Fruit fly (Drosophila melanogaster): ENCODE data around the gene RpL34b.

Gene RpL34b

DNA sequence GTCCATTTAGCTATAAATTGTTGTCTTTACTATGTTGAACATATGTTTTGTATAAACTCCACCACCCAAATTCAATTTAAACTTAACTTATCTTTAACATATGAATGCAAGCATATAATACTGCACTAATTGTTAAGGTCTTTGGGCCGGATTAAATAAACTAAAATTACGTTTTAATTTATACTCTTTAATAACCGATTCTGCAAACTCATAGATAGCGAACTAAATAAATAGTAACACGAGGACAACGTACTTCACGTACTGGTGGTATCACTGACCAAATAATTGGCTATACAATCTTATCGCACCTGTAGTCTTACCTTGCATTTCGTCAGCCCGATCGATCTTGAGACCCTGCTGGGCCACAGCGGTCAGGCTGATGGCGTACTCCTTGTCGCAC, 8.6 kb downstream of the RpL34b start:
- TF ChIP-seq Dll (optimal IDR thresholded peaks at IDR 0.05) (no peak), EcR (GFP tag; optimal IDR thresholded peaks at IDR 0.05) (no peak), pan (optimal IDR thresholded peaks at IDR 0.05) (no peak), usp (GFP tag; optimal IDR thresholded peaks at IDR 0.05) (no peak), CG8478 (optimal IDR thresholded peaks at IDR 0.05) (no peak)

DNA sequence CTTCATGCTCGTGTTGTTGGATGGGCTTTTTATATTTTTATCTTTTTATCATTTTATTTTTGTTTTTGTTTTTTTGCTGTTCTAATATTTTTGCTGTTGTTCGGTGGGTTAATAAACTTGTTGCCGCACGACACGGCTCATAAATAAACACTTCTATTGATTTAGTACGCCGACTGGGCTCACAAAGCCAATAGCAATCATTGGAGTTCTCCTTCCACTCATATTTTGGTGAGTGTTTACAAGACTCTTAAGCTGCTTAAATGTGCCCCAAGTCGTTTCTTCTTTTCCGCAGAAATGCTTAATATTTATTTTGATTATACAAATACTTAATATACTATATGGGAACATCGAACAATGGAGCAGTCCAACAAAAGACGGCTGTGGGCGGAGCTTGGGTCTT, 10.8 kb downstream of the RpL34b start:
- TF ChIP-seq Dll (optimal IDR thresholded peaks at IDR 0.05), result no peak
- TF ChIP-seq CG8478 (optimal IDR thresholded peaks at IDR 0.05), result no peak
- no peak for TF ChIP-seq usp (GFP tag; optimal IDR thresholded peaks at IDR 0.05)
- TF ChIP-seq pan (optimal IDR thresholded peaks at IDR 0.05), result no peak
- no peak for TF ChIP-seq psq (optimal IDR thresholded peaks at IDR 0.05)
- TF ChIP-seq EcR (GFP tag; optimal IDR thresholded peaks at IDR 0.05), result no peak

DNA sequence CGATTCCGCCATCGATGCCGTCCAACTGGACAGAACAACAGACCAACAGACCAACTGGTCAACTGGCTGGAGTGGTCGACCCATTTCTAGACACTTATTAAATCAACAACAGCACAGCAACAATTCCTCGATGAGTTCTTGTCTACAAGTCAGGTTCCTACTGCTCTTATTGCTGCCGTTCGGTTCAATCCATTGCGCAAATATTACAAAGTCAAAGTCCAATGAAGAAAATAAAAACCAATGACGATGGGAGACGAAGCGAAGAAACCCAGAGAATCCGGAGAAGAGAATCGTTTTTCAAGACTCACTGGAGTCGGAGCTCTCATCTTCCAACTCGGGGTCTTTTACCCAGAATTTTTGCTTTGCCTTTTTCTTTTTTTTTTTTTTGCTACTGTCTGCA, 12.1 kb downstream of the RpL34b start:
- TF ChIP-seq CG8478 (optimal IDR thresholded peaks at IDR 0.05), result no peak
- no peak for TF ChIP-seq pan (optimal IDR thresholded peaks at IDR 0.05)
- TF ChIP-seq psq (optimal IDR thresholded peaks at IDR 0.05), result no peak
- no peak for TF ChIP-seq Dll (optimal IDR thresholded peaks at IDR 0.05)
- no peak for TF ChIP-seq EcR (GFP tag; optimal IDR thresholded peaks at IDR 0.05)
- no peak for TF ChIP-seq usp (GFP tag; optimal IDR thresholded peaks at IDR 0.05)

DNA sequence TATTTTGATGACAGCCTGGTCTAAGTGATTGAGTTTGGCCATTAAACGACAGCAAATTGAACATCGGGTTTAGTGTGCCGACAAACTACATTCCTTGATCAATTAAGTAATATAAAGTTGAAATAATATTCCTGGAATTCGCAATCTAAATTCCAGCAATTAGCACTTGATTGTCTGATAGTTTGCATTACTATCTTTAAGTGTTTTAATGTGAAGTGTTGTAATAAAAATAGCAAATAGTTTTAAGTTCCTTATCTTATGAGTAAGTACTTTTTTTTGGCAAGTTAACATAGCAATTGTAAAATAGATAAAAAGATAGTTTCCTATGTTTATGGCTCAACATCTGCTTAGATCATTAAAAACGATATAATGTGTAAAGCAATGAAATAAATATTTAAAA, 12.7 kb downstream of the RpL34b start:
- TF ChIP-seq EcR (GFP tag; optimal IDR thresholded peaks at IDR 0.05), result no peak
- TF ChIP-seq usp (GFP tag; optimal IDR thresholded peaks at IDR 0.05), result no peak
- no peak for TF ChIP-seq CG8478 (optimal IDR thresholded peaks at IDR 0.05)

DNA sequence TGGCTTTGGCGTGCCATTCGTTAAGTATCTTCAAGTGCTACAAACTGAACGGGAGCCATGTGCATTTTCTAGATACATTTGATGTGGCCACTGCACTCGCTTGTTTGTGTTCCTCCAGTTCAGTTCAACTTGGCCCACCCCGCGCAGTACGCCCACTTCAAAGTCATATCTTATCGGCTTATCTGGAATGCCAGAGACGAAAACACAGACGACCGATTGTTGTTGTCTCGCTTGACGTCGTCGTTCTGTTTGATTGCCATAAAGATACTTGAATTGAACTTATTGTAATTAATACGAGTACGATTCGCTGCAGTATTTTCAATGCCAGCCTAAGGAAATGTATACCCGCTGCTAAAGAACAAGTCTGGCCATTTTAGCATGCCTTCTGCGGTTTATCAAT, 13.4 kb downstream of the RpL34b start:
- TF ChIP-seq usp (GFP tag; optimal IDR thresholded peaks at IDR 0.05) (no peak), pan (optimal IDR thresholded peaks at IDR 0.05) (no peak), CG8478 (optimal IDR thresholded peaks at IDR 0.05) (no peak), Dll (optimal IDR thresholded peaks at IDR 0.05) (no peak), psq (optimal IDR thresholded peaks at IDR 0.05) (no peak), EcR (GFP tag; optimal IDR thresholded peaks at IDR 0.05) (no peak)

DNA sequence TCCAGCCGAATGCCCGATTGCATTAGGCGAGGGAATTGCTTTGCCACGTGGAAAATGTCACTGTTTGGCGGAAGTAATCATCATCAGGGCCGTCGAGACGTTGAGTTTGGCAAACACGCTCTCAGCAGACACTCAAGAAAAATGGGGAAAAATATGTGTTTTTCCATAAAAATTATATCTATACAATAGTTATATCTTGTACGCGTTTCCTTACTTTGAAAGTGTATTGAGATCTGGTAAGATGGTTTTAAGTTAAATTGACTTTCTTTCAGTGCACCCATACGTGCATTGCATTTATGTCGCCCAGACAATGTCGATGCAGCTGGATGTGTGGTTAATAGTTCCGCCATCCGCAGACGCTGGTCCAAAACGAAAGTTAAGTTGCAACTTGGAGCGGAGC, 15.0 kb downstream of the RpL34b start:
- TF ChIP-seq EcR (GFP tag; optimal IDR thresholded peaks at IDR 0.05) (no peak), psq (optimal IDR thresholded peaks at IDR 0.05) (no peak), Dll (optimal IDR thresholded peaks at IDR 0.05) (no peak), CG8478 (optimal IDR thresholded peaks at IDR 0.05) (no peak), usp (GFP tag; optimal IDR thresholded peaks at IDR 0.05) (no peak), pan (optimal IDR thresholded peaks at IDR 0.05) (no peak)

DNA sequence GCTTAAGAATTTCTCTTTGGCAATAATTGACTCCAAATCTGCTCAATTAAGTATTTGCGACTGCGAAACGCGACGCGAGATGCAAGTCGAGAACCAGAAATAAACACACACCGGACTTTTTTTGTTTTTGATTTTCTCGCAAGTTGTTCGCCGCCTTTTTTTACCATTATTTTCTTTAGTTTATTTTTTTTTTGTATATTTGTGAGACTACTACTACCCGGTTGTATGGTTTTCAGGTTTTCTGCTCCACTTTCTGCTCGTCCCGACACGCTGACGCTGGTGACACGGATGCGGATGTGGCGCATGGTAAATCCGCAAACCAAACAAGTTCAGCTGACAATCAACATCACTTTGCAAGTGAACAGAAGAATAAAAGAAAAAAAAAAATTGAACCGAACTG, 20.1 kb downstream of the RpL34b start:
- TF ChIP-seq pan (optimal IDR thresholded peaks at IDR 0.05) (no peak), EcR (GFP tag; optimal IDR thresholded peaks at IDR 0.05) (no peak), CG8478 (optimal IDR thresholded peaks at IDR 0.05) (no peak), psq (optimal IDR thresholded peaks at IDR 0.05) (no peak), usp (GFP tag; optimal IDR thresholded peaks at IDR 0.05) (no peak), Dll (optimal IDR thresholded peaks at IDR 0.05) (no peak)

DNA sequence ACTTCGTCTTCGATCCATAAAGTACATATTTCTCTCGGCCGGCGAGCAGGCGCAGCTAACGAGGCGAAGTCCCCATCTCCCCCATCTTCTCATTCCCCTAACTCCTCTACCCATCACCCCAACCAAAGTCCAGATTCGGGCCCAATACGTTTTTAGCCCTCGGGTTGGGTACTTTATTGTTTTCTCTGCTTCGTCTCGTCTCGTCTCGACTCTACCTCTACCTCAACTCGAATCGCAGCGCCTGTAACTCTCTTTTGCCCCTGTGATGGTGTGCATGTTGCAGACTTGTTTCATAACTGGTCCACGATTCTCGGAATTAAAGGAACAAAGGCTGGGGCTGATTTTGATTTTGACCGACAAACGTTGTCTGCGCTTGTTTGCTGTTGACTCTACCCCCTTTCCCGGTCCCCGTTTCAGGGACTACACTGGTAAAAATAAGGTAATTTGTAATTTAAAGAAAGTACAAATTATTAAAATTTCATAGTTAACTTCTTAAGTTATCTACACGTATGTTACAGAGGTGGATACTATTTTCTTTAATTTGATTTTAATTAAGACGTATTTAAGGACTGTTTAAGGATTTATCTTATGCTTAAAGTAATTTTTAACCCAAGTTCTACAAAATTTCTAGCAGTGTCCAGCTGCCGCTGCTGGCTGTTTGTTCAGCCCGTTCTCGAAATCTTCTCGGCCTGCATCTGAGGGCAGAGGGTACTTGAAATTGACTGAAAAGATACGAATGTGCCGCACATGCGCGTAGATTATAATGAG, 22.2 kb downstream of the RpL34b start:
- TF ChIP-seq Dll (optimal IDR thresholded peaks at IDR 0.05) (peak; percentile 61), pan (optimal IDR thresholded peaks at IDR 0.05) (peak; percentile 64), EcR (GFP tag; optimal IDR thresholded peaks at IDR 0.05) (no peak)

DNA sequence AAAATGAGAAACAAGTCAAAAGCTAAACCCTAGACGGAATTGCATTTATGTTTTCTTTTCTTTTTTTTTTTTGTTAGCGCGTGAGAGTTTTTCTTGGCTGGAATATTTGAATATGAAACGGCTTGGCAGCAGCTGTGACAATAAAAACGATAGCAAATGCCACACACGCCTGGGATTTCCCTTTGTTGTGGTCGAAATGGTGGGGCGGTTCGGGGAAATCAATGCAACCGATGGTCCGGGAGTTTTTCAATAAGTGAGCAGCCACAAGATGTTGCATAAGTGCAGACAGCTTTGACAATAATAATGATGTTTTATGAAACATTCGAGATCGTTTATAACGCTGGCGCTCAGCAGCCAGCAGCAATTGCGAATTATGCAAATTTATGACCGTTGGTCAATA, 24.2 kb downstream of the RpL34b start:
- TF ChIP-seq CG8478 (optimal IDR thresholded peaks at IDR 0.05) (no peak), EcR (GFP tag; optimal IDR thresholded peaks at IDR 0.05) (peak in 1 of 2 experiments; percentile 3)

DNA sequence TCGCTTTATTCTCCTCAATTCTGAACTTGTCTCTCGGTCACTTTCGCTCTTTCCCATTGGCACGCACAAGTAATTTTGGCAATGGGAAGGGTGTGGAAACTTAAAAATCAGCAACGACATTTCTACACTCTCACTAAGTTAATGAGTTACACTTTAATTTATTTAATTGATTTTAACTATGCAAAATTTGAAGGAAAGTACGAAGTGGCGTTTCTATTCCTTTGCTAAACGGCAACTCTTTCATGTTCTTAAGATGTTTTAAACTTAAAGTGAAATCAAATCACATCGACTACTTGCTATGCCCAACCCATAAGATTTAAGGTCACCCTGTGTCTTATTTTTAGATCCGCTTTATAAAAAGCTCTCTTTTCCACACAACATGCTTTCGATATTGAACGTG, 30.6 kb downstream of the RpL34b start:
- TF ChIP-seq EcR (GFP tag; optimal IDR thresholded peaks at IDR 0.05) (no peak), pan (optimal IDR thresholded peaks at IDR 0.05) (no peak), psq (optimal IDR thresholded peaks at IDR 0.05) (no peak), usp (GFP tag; optimal IDR thresholded peaks at IDR 0.05) (no peak), CG8478 (optimal IDR thresholded peaks at IDR 0.05) (no peak), Dll (optimal IDR thresholded peaks at IDR 0.05) (no peak)

DNA sequence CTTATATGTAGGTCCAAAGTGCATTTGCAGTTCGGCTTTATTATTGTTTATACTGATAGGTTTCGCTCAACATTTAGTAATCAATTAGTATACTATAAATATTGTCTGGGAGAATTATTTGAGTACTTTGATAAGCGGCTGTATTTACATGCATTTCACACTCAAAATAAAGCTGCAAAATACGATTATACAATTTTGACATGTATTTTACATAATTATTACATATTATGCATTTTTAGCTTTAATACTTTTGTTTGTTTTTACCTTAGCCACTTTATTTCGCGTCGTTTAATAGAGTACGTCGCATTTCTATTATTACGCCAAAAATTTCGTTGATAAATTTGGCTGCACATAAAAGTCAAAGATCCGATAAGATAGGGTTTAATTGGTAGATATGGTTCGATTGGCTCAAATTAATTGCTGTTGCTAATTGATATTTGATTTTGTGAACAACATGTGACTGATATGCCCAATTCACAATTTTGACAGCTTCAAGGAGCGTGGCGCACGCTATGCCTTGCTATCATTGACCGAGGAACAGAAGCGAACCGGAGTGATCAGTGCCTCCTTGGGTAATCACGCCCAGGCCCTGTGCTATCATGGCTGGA, 35.0 kb downstream of the RpL34b start:
- TF ChIP-seq CG8478 (optimal IDR thresholded peaks at IDR 0.05) (no peak), usp (GFP tag; optimal IDR thresholded peaks at IDR 0.05) (no peak), psq (optimal IDR thresholded peaks at IDR 0.05) (no peak)

DNA sequence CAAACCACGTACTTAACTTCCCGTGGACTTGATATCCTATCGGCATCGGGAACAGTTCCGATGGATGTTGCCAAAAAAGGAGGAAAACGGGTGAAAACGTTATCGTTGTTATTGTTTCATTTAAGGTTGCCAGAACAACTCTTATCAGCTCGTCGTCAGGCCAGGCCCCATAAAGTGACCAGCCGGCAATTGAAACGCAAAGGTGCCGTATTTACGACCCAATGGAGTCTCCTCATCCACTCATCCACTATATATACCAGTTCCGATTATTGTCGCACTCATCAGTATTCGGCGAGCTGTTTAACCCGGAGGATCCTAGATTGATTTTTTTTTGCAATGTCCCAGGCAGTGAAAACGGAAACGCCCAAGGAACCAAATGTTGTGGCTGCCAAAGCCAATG, 35.9 kb downstream of the RpL34b start, which contains the start of gene Srr:
Gene Srr, plus strand, starts transcription at position 278 of the 400 bp plus-strand sequence.
- no peak for TF ChIP-seq CG8478 (optimal IDR thresholded peaks at IDR 0.05)
- TF ChIP-seq psq (optimal IDR thresholded peaks at IDR 0.05), result no peak
- TF ChIP-seq Dll (optimal IDR thresholded peaks at IDR 0.05), result no peak
- TF ChIP-seq pan (optimal IDR thresholded peaks at IDR 0.05), result no peak
- TF ChIP-seq usp (GFP tag; optimal IDR thresholded peaks at IDR 0.05), result no peak
- TF ChIP-seq EcR (GFP tag; optimal IDR thresholded peaks at IDR 0.05), result no peak

Measured in whole organism.